Worm (Caenorhabditis elegans) whole organism, midembryonic: ENCODE results near the gene C28H8.5.

Experiments used
- T22C8.4 ChIP-seq: fragments of 200-800 bp; sonication (Bioruptor generic); IDR thresholded peaks from 2 replicates; pipeline ENCODE4 v1.3.6; 2022; ENCODE audit warnings: missing genetic modification characterization, missing compliant biosample characterization
- cog-1 ChIP-seq: sonication (generic microtip); optimal IDR thresholded peaks from 2 replicates; lab custom pipeline; 2016; ENCODE audit warnings: missing genetic modification characterization, missing compliant biosample characterization
- flt-1 ChIP-seq: fragments of 200-800 bp; sonication (Bioruptor generic); IDR thresholded peaks from 2 replicates; pipeline ENCODE4 v1.3.6; 2022; ENCODE audit warnings: missing genetic modification characterization, missing compliant biosample characterization
- klf-2 ChIP-seq: fragments of 200-800 bp; sonication (Bioruptor generic); conservative IDR thresholded peaks from 2 replicates; pipeline ENCODE4 v1.3.6; 2022; ENCODE audit warnings: missing genetic modification reagents, missing genetic modification characterization, missing compliant biosample characterization
- med-1 ChIP-seq: sonication (generic microtip); optimal IDR thresholded peaks from 2 replicates; lab custom pipeline; 2017; ENCODE audit warnings: missing genetic modification characterization, mild to moderate bottlenecking, missing compliant biosample characterization, antibody characterized with exemption, missing genetic modification reagents; ENCODE audit not compliant: insufficient read depth
- ref-1 ChIP-seq: fragments of 200-800 bp; sonication (Bioruptor generic); conservative IDR thresholded peaks from 2 replicates; pipeline ENCODE4 v1.3.6; 2022; ENCODE audit warnings: missing genetic modification reagents, missing genetic modification characterization, missing compliant biosample characterization
- tab-1 ChIP-seq: fragments of 200-800 bp; sonication (Bioruptor generic); IDR thresholded peaks from 2 replicates; pipeline ENCODE4 v1.3.6; 2022; ENCODE audit warnings: missing genetic modification characterization, missing compliant biosample characterization
- ztf-23 ChIP-seq: fragments of 200-800 bp; sonication (Bioruptor generic); IDR thresholded peaks from 2 replicates; pipeline ENCODE4 v1.3.6; 2022; ENCODE audit warnings: missing genetic modification reagents, missing genetic modification characterization, missing compliant biosample characterization
- ztf-29 ChIP-seq: fragments of 200-800 bp; sonication (Bioruptor generic); IDR thresholded peaks from 2 replicates; pipeline ENCODE4 v1.3.6; 2022; ENCODE audit warnings: missing genetic modification reagents, missing genetic modification characterization, missing compliant biosample characterization

DNA sequence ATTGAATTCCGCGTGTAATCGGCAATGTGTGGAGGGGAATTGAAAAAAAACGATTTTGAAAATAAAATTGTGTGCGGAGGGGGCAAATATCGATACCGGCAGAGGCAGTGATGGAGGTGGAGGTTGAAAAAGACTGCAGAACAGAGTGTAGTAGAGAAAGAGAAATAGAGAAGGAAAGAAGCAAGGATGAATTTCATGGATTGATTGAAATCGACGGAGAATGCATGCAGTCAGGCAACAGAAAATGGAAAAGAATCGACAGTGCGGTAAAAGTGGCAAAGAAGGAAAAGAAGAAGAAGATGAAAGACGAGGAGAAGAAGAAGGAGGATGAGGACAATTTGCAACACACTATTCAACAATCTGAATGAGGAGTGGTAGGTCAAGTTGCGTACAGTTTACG, 47.3 kb upstream of the C28H8.5 start, which contains the start of gene W04D12.1:
- no peak for TF ChIP-seq klf-2
- no peak for TF ChIP-seq T22C8.4 (GFP tag; lab: Robert Waterston, UW)
- no peak for TF ChIP-seq cog-1 (tag; lab: Kevin White, UChicago)
- no peak for TF ChIP-seq flt-1 (GFP tag; lab: Robert Waterston, UW)
- no peak for TF ChIP-seq ztf-29 (GFP tag; lab: Robert Waterston, UW)
- no peak for TF ChIP-seq med-1 (GFP tag; lab: Kevin White, UChicago)
- no peak for TF ChIP-seq tab-1 (GFP tag; lab: Robert Waterston, UW)
- TF ChIP-seq ref-1 (GFP tag; lab: Robert Waterston, UW), result no peak
- TF ChIP-seq ztf-23 (GFP tag; lab: Robert Waterston, UW), result no peak
